Fruit fly (Drosophila melanogaster): ENCODE measurements around the gene CG13856.

CG13856 gene

DNA sequence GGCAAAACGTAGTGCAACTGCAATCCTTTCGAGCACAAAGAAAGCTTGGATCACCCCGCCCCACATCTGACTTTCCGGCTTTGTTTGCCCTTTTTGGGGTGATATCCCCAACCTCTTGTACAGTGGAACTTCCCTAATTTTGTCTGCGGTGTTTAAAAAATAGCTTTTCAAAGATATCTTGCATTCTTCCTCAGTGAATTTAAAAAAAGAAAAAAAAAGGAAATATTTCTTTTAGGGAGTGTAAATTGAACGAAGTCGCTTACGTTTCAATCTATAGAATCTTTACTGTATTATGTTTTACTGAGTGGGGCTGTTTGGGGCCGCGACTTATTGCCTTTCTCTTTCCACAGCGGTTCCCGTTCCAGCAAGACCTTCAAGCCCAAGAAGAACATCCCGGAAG, 19.2 kb downstream of the CG13856 start (continued):
- TF ChIP-seq CG34224 (GFP tag; IDR thresholded peaks at IDR 0.05; ENCODE audit: partially characterized antibody) (no peak), Nf-YC (tag; optimal IDR thresholded peaks at IDR 0.05) (no peak), PHDP (tag; optimal IDR thresholded peaks at IDR 0.05) (peak; percentile 67), CG6854 (GFP tag; optimal IDR thresholded peaks at IDR 0.05) (peak; percentile 29), Hr78 (GFP tag; optimal IDR thresholded peaks at IDR 0.05) (no peak), CG5245 (GFP tag; optimal IDR thresholded peaks at IDR 0.05) (peak; percentile 40), Stat92E (GFP tag; optimal IDR thresholded peaks at IDR 0.05) (no peak), CG13624 (GFP tag; optimal IDR thresholded peaks at IDR 0.05) (peak; percentile 6), NFAT (GFP tag; IDR thresholded peaks at IDR 0.05) (peak; percentile 70; the same call in 1 of the 2 replicates), caup (GFP tag; optimal IDR thresholded peaks at IDR 0.05; ENCODE audit: severe bottlenecking) (peak; percentile 33), lola (GFP tag; optimal IDR thresholded peaks at IDR 0.05) (peak in 1 of 3 experiments; percentile 12), CG3995 (GFP tag; optimal IDR thresholded peaks at IDR 0.05) (no peak), GATAe (GFP tag; conservative IDR thresholded peaks at IDR 0.05) (no peak), CG2875 (GFP tag; optimal IDR thresholded peaks at IDR 0.05) (no peak), odd (GFP tag; optimal IDR thresholded peaks at IDR 0.05) (no peak), chn (GFP tag; optimal IDR thresholded peaks at IDR 0.05) (peak; percentile 39), Camta (GFP tag; optimal IDR thresholded peaks at IDR 0.05) (peak; percentile 69), Mrtf (GFP tag; IDR thresholded peaks at IDR 0.05) (peak; percentile 84), CG2129 (GFP tag; IDR thresholded peaks at IDR 0.05; ENCODE audit: partially characterized antibody) (no peak), zen (tag; optimal IDR thresholded peaks at IDR 0.05) (no peak), wek (GFP tag; optimal IDR thresholded peaks at IDR 0.05) (no peak), CG31365 (tag; optimal IDR thresholded peaks at IDR 0.05) (no peak), Opbp (GFP tag; IDR thresholded peaks at IDR 0.05; ENCODE audit: partially characterized antibody) (no peak), zen2 (GFP tag; IDR thresholded peaks at IDR 0.05; ENCODE audit: partially characterized antibody) (no peak), CG4360 (GFP tag; IDR thresholded peaks at IDR 0.05) (0 out of 2 replicates have a peak, but pooled peaks have one; percentile 11), CG17612 (GFP tag; IDR thresholded peaks at IDR 0.05) (no peak), CG4707 (GFP tag; optimal IDR thresholded peaks at IDR 0.05) (no peak), gce (GFP tag; IDR thresholded peaks at IDR 0.05) (peak; percentile 73; the same call in 2 of the 3 replicates), row (GFP tag; IDR thresholded peaks at IDR 0.05) (peak; percentile 85), CG14050 (GFP tag; IDR thresholded peaks at IDR 0.05) (peak; percentile 51), NK7.1 (GFP tag; optimal IDR thresholded peaks at IDR 0.05) (peak; percentile 46), p53 (GFP tag; optimal IDR thresholded peaks at IDR 0.05) (no peak), Optix (GFP tag; IDR thresholded peaks at IDR 0.05) (no peak), Dbx (GFP tag; IDR thresholded peaks at IDR 0.05) (peak; percentile 70; the same call in 2 of the 3 replicates), CG1024 (GFP tag; IDR thresholded peaks at IDR 0.05) (no peak), CG1602 (GFP tag; optimal IDR thresholded peaks at IDR 0.05) (peak; percentile 14), sens-2 (GFP tag; IDR thresholded peaks at IDR 0.05) (no peak), Six4 (GFP tag; optimal IDR thresholded peaks at IDR 0.05) (peak; percentile 4), slou (GFP tag; optimal IDR thresholded peaks at IDR 0.05) (peak; percentile 17), sens (GFP tag) (peak; percentile 89), Ets65A (GFP tag) (no peak), CG10462 (GFP tag; optimal IDR thresholded peaks at IDR 0.05) (no peak), ftz-f1 (GFP tag; optimal IDR thresholded peaks at IDR 0.05) (no peak), CG8089 (GFP tag; optimal IDR thresholded peaks at IDR 0.05) (peak; percentile 38), Aef1 (GFP tag; IDR thresholded peaks at IDR 0.05) (peak; percentile 66), CG17912 (GFP tag; optimal IDR thresholded peaks at IDR 0.05) (no peak), nau (GFP tag; optimal IDR thresholded peaks at IDR 0.05) (no peak), dysf (GFP tag; IDR thresholded peaks at IDR 0.05) (peak; percentile 84), ham (GFP tag; IDR thresholded peaks at IDR 0.05) (no peak), en (GFP tag; optimal IDR thresholded peaks at IDR 0.05) (no peak), CG6272 (GFP tag; IDR thresholded peaks at IDR 0.05) (0 out of 2 replicates have a peak, but pooled peaks have one; percentile 48)
